Worm (Caenorhabditis elegans): ENCODE results near the gene F48F7.3.
A peak's percentile ranks its signal among the peaks of the same experiment; 100 is the strongest.

The F48F7.3 gene

ce11 chrX:13937350-13937749 is 26.0 kb upstream of the F48F7.3 start:
- no peak for TF ChIP-seq ztf-11 (tag; optimal IDR thresholded peaks at IDR 0.05)
- peak; percentile 79 for TF ChIP-seq elt-3 (tag; optimal IDR thresholded peaks at IDR 0.05)

ce11 chrX:13937910-13938309 is 25.4 kb upstream of the F48F7.3 start:
- no peak for TF ChIP-seq mep-1 (tag; optimal IDR thresholded peaks at IDR 0.05)

ce11 chrX:13939388-13939787 is 23.9 kb upstream of the F48F7.3 start:
- TF ChIP-seq zip-8 (tag; optimal IDR thresholded peaks at IDR 0.05) (no peak), elt-3 (tag; optimal IDR thresholded peaks at IDR 0.05) (peak; percentile 30), lsy-2 (tag; optimal IDR thresholded peaks at IDR 0.05) (no peak), ces-1 (GFP tag; optimal IDR thresholded peaks at IDR 0.05) (no peak), elt-1 (tag; optimal IDR thresholded peaks at IDR 0.05; ENCODE audit: borderline replicate concordance, insufficient read depth) (no peak)

- TF ChIP-seq blmp-1 (tag; optimal IDR thresholded peaks at IDR 0.05) (no peak), pha-4 (tag; optimal IDR thresholded peaks at IDR 0.05) (no peak), nhr-76 (tag; optimal IDR thresholded peaks at IDR 0.05) (no peak), ces-1 (GFP tag; optimal IDR thresholded peaks at IDR 0.05) (no peak), ztf-11 (tag; optimal IDR thresholded peaks at IDR 0.05) (no peak), lin-32 (GFP tag; optimal IDR thresholded peaks at IDR 0.05) (no peak), ceh-39 (tag; optimal IDR thresholded peaks at IDR 0.05) (no peak), elt-1 (tag; optimal IDR thresholded peaks at IDR 0.05; ENCODE audit: borderline replicate concordance, insufficient read depth) (no peak), nhr-28 (tag; optimal IDR thresholded peaks at IDR 0.05) (no peak), lsy-2 (tag; optimal IDR thresholded peaks at IDR 0.05) (no peak), lin-13 (tag; optimal IDR thresholded peaks at IDR 0.05) (no peak), mls-2 (tag; optimal IDR thresholded peaks at IDR 0.05) (no peak), mab-5 (tag; optimal IDR thresholded peaks at IDR 0.05) (no peak), nhr-12 (tag; optimal IDR thresholded peaks at IDR 0.05) (no peak)
These were observed 23.0 kb upstream of the F48F7.3 start for ce11 chrX:13940287-13940686.

- peak; percentile 34 for TF ChIP-seq elt-1 (tag; optimal IDR thresholded peaks at IDR 0.05; ENCODE audit: borderline replicate concordance, insufficient read depth)
- peak; percentile 55 for TF ChIP-seq ham-2 (GFP tag; optimal IDR thresholded peaks at IDR 0.05)
- no peak for TF ChIP-seq drap-1 (GFP tag; optimal IDR thresholded peaks at IDR 0.05)
- peak; percentile 90 for TF ChIP-seq unc-62 (GFP tag; optimal IDR thresholded peaks at IDR 0.05)
These were observed 22.0 kb upstream of the F48F7.3 start for ce11 chrX:13941296-13941695.

ce11 chrX:13941865-13942264 is 21.4 kb upstream of the F48F7.3 start:
- TF ChIP-seq M03D4.4 (tag; optimal IDR thresholded peaks at IDR 0.05) = no peak
- TF ChIP-seq flh-1 (GFP tag; optimal IDR thresholded peaks at IDR 0.05) = no peak
- no peak for TF ChIP-seq elt-1 (tag; optimal IDR thresholded peaks at IDR 0.05; ENCODE audit: borderline replicate concordance, insufficient read depth)
- no peak for TF ChIP-seq unc-120 (tag; optimal IDR thresholded peaks at IDR 0.05; ENCODE audit: poor library complexity, severe bottlenecking)
- no peak for TF ChIP-seq sptf-1 (tag; optimal IDR thresholded peaks at IDR 0.05)
- no peak for TF ChIP-seq ham-2 (GFP tag; optimal IDR thresholded peaks at IDR 0.05)

ce11 chrX:13944184-13944583 is 19.1 kb upstream of the F48F7.3 start:
- TF ChIP-seq sptf-1 (tag; optimal IDR thresholded peaks at IDR 0.05) (no peak), mep-1 (tag; optimal IDR thresholded peaks at IDR 0.05) (peak; percentile 9), cnd-1 (tag; optimal IDR thresholded peaks at IDR 0.05) (peak; percentile 18), elt-1 (tag; optimal IDR thresholded peaks at IDR 0.05; ENCODE audit: borderline replicate concordance, insufficient read depth) (no peak), ces-1 (GFP tag; optimal IDR thresholded peaks at IDR 0.05) (peak; percentile 98)

- TF ChIP-seq flh-1 (GFP tag; optimal IDR thresholded peaks at IDR 0.05) (no peak), nhr-76 (tag; optimal IDR thresholded peaks at IDR 0.05) (no peak), ham-2 (GFP tag; optimal IDR thresholded peaks at IDR 0.05) (no peak), lin-32 (GFP tag; optimal IDR thresholded peaks at IDR 0.05) (no peak), ceh-43 (GFP tag; optimal IDR thresholded peaks at IDR 0.05) (no peak), pha-4 (tag; optimal IDR thresholded peaks at IDR 0.05) (peak; percentile 73), hlh-1 (tag; optimal IDR thresholded peaks at IDR 0.05) (no peak), mab-5 (tag; optimal IDR thresholded peaks at IDR 0.05) (no peak), ceh-39 (tag; optimal IDR thresholded peaks at IDR 0.05) (no peak), sptf-1 (tag; optimal IDR thresholded peaks at IDR 0.05) (no peak), ces-1 (GFP tag; optimal IDR thresholded peaks at IDR 0.05) (peak; percentile 33), mls-2 (tag; optimal IDR thresholded peaks at IDR 0.05) (no peak), nhr-2 (tag; optimal IDR thresholded peaks at IDR 0.05) (no peak), nhr-28 (tag; optimal IDR thresholded peaks at IDR 0.05) (no peak)
These were observed 18.2 kb upstream of the F48F7.3 start for ce11 chrX:13945090-13945489.
